Worm (Caenorhabditis elegans): ENCODE measurements around the gene str-181.

DNA sequence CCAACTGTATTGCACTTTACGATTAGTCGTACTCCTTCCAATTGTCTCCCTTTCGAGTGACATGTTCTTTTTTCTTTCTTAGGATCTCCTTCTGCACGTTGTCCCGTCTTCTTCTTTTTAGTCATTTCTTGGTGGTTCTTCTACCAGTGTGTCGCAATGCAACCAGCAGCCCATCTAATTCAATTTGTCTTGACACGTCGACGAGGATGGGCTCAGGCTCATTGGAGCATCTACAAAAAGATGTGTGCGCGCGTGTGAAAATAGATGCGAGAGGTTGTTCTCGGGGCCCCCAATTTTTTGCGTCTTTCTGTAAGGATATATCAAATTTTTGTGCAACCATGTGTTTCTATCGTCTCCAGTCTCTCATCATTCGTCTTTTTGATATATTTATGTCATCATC lies 16.9 kb downstream of the str-181 start:
- TF ChIP-seq skn-1 (tag; optimal IDR thresholded peaks at IDR 0.05) (no peak), efl-3 (GFP tag; optimal IDR thresholded peaks at IDR 0.05) (no peak), lin-35 (GFP tag; optimal IDR thresholded peaks at IDR 0.05) (no peak), nhr-90 (tag; optimal IDR thresholded peaks at IDR 0.05; ENCODE audit: poor library complexity) (no peak), aly-2 (tag; optimal IDR thresholded peaks at IDR 0.05) (no peak), F16B12.6 (tag; optimal IDR thresholded peaks at IDR 0.05) (no peak), lin-15B (tag; optimal IDR thresholded peaks at IDR 0.05) (no peak), dpl-1 (GFP tag; optimal IDR thresholded peaks at IDR 0.05) (no peak)

Data from whole organism, L1 larva.